Worm (Caenorhabditis elegans): ENCODE results near the gene R08C7.4.

DNA sequence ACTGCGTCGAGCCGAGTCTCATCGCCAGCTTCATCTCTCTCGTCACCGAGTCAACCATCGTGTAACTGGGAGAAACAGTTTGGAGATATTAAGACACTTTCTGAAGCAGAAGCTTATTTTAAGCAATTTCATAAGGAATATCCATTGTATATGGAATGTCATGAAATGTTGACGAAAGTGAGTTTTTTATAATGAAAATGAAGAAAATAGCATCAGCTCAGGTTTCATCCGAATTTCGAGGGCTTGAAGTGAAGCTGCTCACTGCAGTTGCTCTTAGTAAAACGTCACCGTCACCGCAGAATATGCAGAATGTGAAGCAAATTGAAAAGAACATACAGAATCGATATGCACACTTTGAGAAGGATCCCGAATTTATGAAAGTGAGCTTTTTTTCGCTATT lies 21.7 kb upstream of the R08C7.4 start:
- TF ChIP-seq med-1 (GFP tag; optimal IDR thresholded peaks at IDR 0.05; ENCODE audit: insufficient read depth) (no peak), T22C8.4 (GFP tag; IDR thresholded peaks at IDR 0.05) (no peak), ztf-23 (GFP tag; IDR thresholded peaks at IDR 0.05) (no peak), cog-1 (tag; optimal IDR thresholded peaks at IDR 0.05) (no peak), flt-1 (GFP tag; IDR thresholded peaks at IDR 0.05) (no peak), tab-1 (GFP tag; IDR thresholded peaks at IDR 0.05) (no peak), ztf-29 (GFP tag; IDR thresholded peaks at IDR 0.05) (no peak)
